Worm (Caenorhabditis elegans) whole organism, early embryonic: ENCODE results near the gene eif-3.K.

Source experiments
- B0310.2 ChIP-seq: sonication (generic microtip); optimal IDR thresholded peaks from 2 replicates; lab custom pipeline; 2016; ENCODE audit warnings: mild to moderate bottlenecking, missing genetic modification characterization, missing compliant biosample characterization
- F13C5.2 ChIP-seq: sonication (generic microtip); optimal IDR thresholded peaks from 2 replicates; lab custom pipeline; 2017; ENCODE audit warnings: mild to moderate bottlenecking, missing genetic modification characterization, inconsistent platforms, missing compliant biosample characterization
- aly-1 ChIP-seq: sonication (generic microtip); optimal IDR thresholded peaks from 2 replicates; lab custom pipeline; 2016; ENCODE audit warnings: missing genetic modification characterization, missing compliant biosample characterization
- ama-1 ChIP-seq: fragments of 150-350 bp; optimal IDR thresholded peaks from 2 replicates; lab custom pipeline; 2014
- ceh-13 ChIP-seq: fragments of 200-800 bp; sonication (Bioruptor generic); optimal IDR thresholded peaks from 2 replicates; lab custom pipeline; 2018; ENCODE audit warnings: mild to moderate bottlenecking, missing genetic modification characterization, missing compliant biosample characterization
- ceh-36 ChIP-seq: sonication (generic microtip); optimal IDR thresholded peaks from 2 replicates; lab custom pipeline; 2016; ENCODE audit warnings: missing genetic modification characterization, inconsistent platforms, missing compliant biosample characterization
- ets-7 ChIP-seq: sonication (generic microtip); optimal IDR thresholded peaks from 2 replicates; lab custom pipeline; 2016; ENCODE audit warnings: missing genotype, missing genetic modification characterization, missing compliant biosample characterization
- flt-1 ChIP-seq: fragments of 200-800 bp; sonication (Bioruptor generic); IDR thresholded peaks from 2 replicates; pipeline ENCODE4 v1.3.6; 2022; ENCODE audit warnings: missing genetic modification characterization, missing compliant biosample characterization
- hmbx-1 ChIP-seq: sonication (generic microtip); optimal IDR thresholded peaks from 2 replicates; lab custom pipeline; 2016; ENCODE audit warnings: mild to moderate bottlenecking, missing genetic modification characterization, missing compliant biosample characterization
- hmg-4 ChIP-seq: fragments of 200-800 bp; sonication (Bioruptor generic); optimal IDR thresholded peaks from 2 replicates; lab custom pipeline; 2018; ENCODE audit warnings: mild to moderate bottlenecking, missing genetic modification characterization, missing compliant biosample characterization
- hnd-1 ChIP-seq: sonication (generic microtip); optimal IDR thresholded peaks from 2 replicates; lab custom pipeline; 2016; ENCODE audit warnings: missing genetic modification characterization, missing compliant biosample characterization
- pes-1 ChIP-seq: fragments of 200-800 bp; sonication (Bioruptor generic); IDR thresholded peaks from 2 replicates; pipeline ENCODE4 v1.3.6; 2022; ENCODE audit warnings: missing genetic modification reagents, missing genetic modification characterization, missing compliant biosample characterization
- scrt-1 ChIP-seq: fragments of 200-800 bp; sonication (Bioruptor generic); IDR thresholded peaks from 2 replicates; pipeline ENCODE4 v1.3.6; 2022; ENCODE audit warnings: missing genetic modification characterization, missing compliant biosample characterization
- sea-1 ChIP-seq: fragments of 200-800 bp; sonication (Bioruptor generic); conservative IDR thresholded peaks from 2 replicates; pipeline ENCODE4 v1.3.6; 2022; ENCODE audit warnings: missing genetic modification characterization, missing compliant biosample characterization
- tbx-11 ChIP-seq: fragments of 200-800 bp; sonication (Bioruptor generic); IDR thresholded peaks from 2 replicates; pipeline ENCODE4 v1.3.6; 2022; ENCODE audit warnings: missing genetic modification characterization, missing compliant biosample characterization
- tbx-37 ChIP-seq: fragments of 200-800 bp; sonication (Bioruptor generic); conservative IDR thresholded peaks from 2 replicates; pipeline ENCODE4 v1.3.6; 2022; ENCODE audit warnings: missing genetic modification reagents, missing genetic modification characterization, missing compliant biosample characterization
- tra-4 ChIP-seq: sonication (generic microtip); optimal IDR thresholded peaks from 2 replicates; lab custom pipeline; 2017; ENCODE audit warnings: missing genetic modification characterization, missing compliant biosample characterization

eif-3.K gene

ce11 chrV:12963192-12963591, 9.4 kb downstream of the eif-3.K start, which contains the start of gene hrg-9:
Gene hrg-9, minus strand, starts transcription at chrV:12963343.
- TF ChIP-seq hmg-4 (GFP tag; lab: Kevin White, UChicago) = no peak
- TF ChIP-seq aly-1 = no peak
- no peak for TF ChIP-seq tbx-11 (GFP tag; lab: Robert Waterston, UW)
- no peak for TF ChIP-seq ceh-13 (GFP tag; lab: Kevin White, UChicago)
- no peak for TF ChIP-seq flt-1 (GFP tag; lab: Robert Waterston, UW)
- TF ChIP-seq B0310.2 (tag; lab: Kevin White, UChicago) = no peak
- no peak for TF ChIP-seq sea-1 (GFP tag; lab: Robert Waterston, UW)
- no peak for TF ChIP-seq hmbx-1 (tag; lab: Kevin White, UChicago)
- TF ChIP-seq tra-4 (tag; lab: Kevin White, UChicago) = no peak
- TF ChIP-seq ama-1 = no peak
- TF ChIP-seq scrt-1 (GFP tag; lab: Robert Waterston, UW) = no peak
- TF ChIP-seq tbx-37 (GFP tag; lab: Robert Waterston, UW) = no peak
- no peak for TF ChIP-seq F13C5.2 (tag; lab: Kevin White, UChicago)

- TF ChIP-seq pes-1 (GFP tag; lab: Robert Waterston, UW) = no peak
- no peak for TF ChIP-seq ceh-36 (tag; lab: Kevin White, UChicago)
- no peak for TF ChIP-seq tra-4 (tag; lab: Kevin White, UChicago)
- no peak for TF ChIP-seq ets-7 (tag; lab: Kevin White, UChicago)
- TF ChIP-seq tbx-11 (GFP tag; lab: Robert Waterston, UW) = no peak
Observed at ce11 chrV:12964076-12964475, 10.3 kb downstream of the eif-3.K start, which contains the start of gene srd-35. Gene srd-35, plus strand, starts transcription at chrV:12964376.

DNA sequence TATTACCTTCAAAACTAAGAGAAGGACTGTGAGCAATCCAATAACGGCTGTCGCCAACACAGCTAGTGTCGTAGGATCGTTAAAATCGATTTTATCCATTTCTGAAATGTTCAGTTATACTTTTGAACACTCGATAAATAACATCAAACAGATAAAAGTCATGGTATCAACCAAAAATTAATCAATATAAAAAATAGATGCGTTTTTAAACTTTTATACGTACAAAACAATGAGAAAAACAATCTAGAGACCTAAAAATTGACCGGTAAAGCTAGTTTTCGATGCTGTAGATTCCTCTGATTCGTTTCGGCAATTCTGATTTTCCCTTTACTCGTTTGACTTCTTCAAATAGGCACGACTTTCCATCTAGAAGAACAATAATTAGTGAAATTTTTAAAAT, 13.3 kb downstream of the eif-3.K start, which contains the start of gene R186.3:
TSS of gene R186.3 (minus strand) at position 101 of the 400 bp plus-strand sequence.
- TF ChIP-seq tbx-11 (GFP tag; lab: Robert Waterston, UW) (no peak), tra-4 (tag; lab: Kevin White, UChicago) (no peak)

DNA sequence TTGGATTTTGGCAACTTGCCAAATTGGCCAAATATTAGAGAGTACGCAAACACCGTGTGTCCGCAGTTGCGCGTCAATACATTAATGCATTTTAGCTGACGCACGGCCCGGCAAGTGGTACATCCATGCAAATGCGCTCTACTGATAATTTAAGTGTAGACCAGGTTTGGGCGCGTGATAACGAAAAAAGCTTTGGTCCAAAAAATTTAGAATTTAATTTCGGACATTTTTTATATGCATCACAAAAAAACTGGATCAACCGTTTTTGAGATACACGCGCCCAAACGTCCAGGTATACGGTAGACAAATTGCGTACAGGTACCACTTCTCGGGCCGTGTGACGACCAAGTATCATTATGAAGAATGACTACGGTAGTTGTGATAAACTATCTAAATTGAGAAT, 14.1 kb downstream of the eif-3.K start, which contains the start of gene R186.8:
TSS of gene R186.8 (minus strand) at position 58 of the 403 bp plus-strand sequence.
- peak; percentile 13 for TF ChIP-seq F13C5.2 (tag; lab: Kevin White, UChicago)
- TF ChIP-seq tbx-37 (GFP tag; lab: Robert Waterston, UW) = 0 out of 2 replicates have a peak, but pooled peaks have one; percentile 28

DNA sequence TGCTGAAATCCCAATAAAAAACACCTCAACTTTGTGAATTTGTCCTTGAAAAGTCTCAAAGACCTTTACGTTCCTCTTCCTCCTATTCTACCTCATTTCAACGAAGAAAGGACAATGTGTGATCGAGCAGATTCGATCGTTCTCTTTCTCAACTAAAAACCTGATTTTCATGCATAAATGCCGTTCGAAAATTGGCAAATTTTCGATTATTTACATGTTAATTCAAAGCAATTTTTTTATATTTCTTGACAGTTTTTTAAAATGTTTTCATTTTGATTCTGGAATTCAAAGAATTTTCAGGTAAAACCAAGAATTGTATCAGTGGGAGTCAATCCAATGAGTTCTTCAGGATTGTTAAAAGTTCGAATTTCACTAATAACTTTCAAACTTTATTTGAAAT, 14.8 kb downstream of the eif-3.K start, which contains the start of gene lin-46:
TSS of gene lin-46 (plus strand) at position 301 of the 400 bp plus-strand sequence.
- TF ChIP-seq scrt-1 (GFP tag; lab: Robert Waterston, UW) (no peak), F13C5.2 (tag; lab: Kevin White, UChicago) (no peak)

ce11 chrV:12970575-12971160, 16.9 kb downstream of the eif-3.K start, which contains the start of gene pnn-1:
Gene pnn-1, plus strand, starts transcription at chrV:12971110.
- TF ChIP-seq ceh-36 (tag; lab: Kevin White, UChicago) = no peak
- TF ChIP-seq aly-1 = no peak
- TF ChIP-seq ets-7 (tag; lab: Kevin White, UChicago) = no peak
- TF ChIP-seq ceh-13 (GFP tag; lab: Kevin White, UChicago) = no peak
- TF ChIP-seq flt-1 (GFP tag; lab: Robert Waterston, UW) = no peak
- TF ChIP-seq tra-4 (tag; lab: Kevin White, UChicago) = no peak

DNA sequence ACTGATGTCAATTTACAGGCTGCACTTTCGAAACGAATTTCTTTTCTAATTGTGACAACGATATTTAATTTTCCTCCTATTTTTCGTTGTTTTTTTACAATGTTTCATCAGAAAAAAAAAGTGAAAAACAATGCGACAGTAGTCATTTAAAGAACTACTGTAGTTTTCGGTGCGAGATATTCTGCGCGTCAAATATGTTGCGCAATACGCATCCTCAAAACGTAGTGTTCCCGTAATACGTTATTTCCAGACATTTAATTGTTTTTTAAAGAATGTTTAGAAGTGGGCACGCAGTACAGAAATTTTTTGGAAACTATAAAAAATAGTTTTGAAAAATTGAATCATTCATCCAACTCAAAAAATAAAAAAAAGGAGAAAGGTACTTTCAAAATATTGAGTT, 20.2 kb downstream of the eif-3.K start:
- TF ChIP-seq tra-4 (tag; lab: Kevin White, UChicago) (no peak), hmg-4 (GFP tag; lab: Kevin White, UChicago) (no peak), scrt-1 (GFP tag; lab: Robert Waterston, UW) (no peak), hmbx-1 (tag; lab: Kevin White, UChicago) (no peak), ceh-36 (tag; lab: Kevin White, UChicago) (no peak), ets-7 (tag; lab: Kevin White, UChicago) (no peak), hnd-1 (tag; lab: Kevin White, UChicago) (no peak), tbx-37 (GFP tag; lab: Robert Waterston, UW) (no peak), ama-1 (no peak), tbx-11 (GFP tag; lab: Robert Waterston, UW) (no peak), aly-1 (no peak), pes-1 (GFP tag; lab: Robert Waterston, UW) (no peak), B0310.2 (tag; lab: Kevin White, UChicago) (no peak), F13C5.2 (tag; lab: Kevin White, UChicago) (no peak), flt-1 (GFP tag; lab: Robert Waterston, UW) (no peak), ceh-13 (GFP tag; lab: Kevin White, UChicago) (no peak), sea-1 (GFP tag; lab: Robert Waterston, UW) (no peak)

DNA sequence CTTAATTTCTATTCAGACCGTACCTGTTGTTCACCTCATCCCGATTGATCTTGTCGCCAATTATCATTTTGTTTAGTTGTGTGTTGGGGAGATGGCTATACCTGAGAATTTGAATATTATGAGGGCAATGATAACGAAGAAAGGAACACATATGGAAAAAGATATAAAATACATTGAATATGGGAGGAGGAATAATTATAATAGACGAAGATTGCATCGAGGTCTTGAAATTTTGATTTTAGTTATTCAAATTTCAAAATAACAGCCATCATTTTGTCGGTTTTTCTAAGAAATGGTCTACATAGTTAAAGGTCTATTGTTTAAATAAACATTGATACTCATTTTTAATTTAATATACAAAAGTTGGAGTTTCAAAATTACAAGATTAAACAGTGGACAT, 33.3 kb downstream of the eif-3.K start, which contains the start of gene shw-3:
TSS of gene shw-3 (minus strand) at position 101 of the 400 bp plus-strand sequence.
- TF ChIP-seq ceh-13 (GFP tag; lab: Kevin White, UChicago) (no peak), tra-4 (tag; lab: Kevin White, UChicago) (no peak), ets-7 (tag; lab: Kevin White, UChicago) (no peak), ama-1 (no peak), F13C5.2 (tag; lab: Kevin White, UChicago) (no peak), aly-1 (no peak), ceh-36 (tag; lab: Kevin White, UChicago) (no peak), B0310.2 (tag; lab: Kevin White, UChicago) (no peak), tbx-11 (GFP tag; lab: Robert Waterston, UW) (no peak), hmbx-1 (tag; lab: Kevin White, UChicago) (no peak)
